Worm (Caenorhabditis elegans): ENCODE data around the gene F55A11.6.

Gene F55A11.6

DNA sequence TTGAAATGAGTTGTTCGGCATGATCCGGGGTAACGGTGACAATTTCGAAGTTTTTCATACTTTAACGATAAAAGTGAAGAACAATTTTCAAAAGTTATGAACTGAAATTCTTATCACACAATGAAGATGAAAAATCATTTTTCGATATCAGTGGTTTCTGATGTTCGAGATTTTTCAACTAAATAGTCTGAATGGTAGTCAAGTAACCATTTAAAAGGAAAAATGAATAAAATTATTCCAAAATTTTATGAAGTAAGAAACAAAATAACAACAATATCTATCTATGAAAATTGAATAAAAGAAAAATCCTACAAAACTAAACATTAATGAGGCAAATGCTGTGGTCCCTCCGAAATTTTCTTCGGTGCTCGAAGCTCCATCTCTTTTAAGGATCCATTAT, 49.0 kb downstream of the F55A11.6 start, which contains the start of gene D2023.4:
Gene D2023.4 (minus strand): TSS at position 101 of the 400 bp plus-strand sequence.
- peak; percentile 17; the same call in 1 of the 2 replicates for TF ChIP-seq lin-38 (GFP tag; IDR thresholded peaks at IDR 0.05)
- TF ChIP-seq ceh-44 (GFP tag; IDR thresholded peaks at IDR 0.05) = no peak
- 0 out of 2 replicates have a peak, but pooled peaks have one; percentile 9 for TF ChIP-seq Y48G9A.11 (GFP tag; IDR thresholded peaks at IDR 0.05)
- TF ChIP-seq lsy-2 (tag; optimal IDR thresholded peaks at IDR 0.05) = peak in 1 of 2 experiments; percentile 2
- peak; percentile 34 for TF ChIP-seq dmd-6 (GFP tag; IDR thresholded peaks at IDR 0.05)
- no peak for TF ChIP-seq daf-16 (GFP tag; optimal IDR thresholded peaks at IDR 0.05)
- peak; percentile 51 for TF ChIP-seq daf-16 (tag; optimal IDR thresholded peaks at IDR 0.05)

DNA sequence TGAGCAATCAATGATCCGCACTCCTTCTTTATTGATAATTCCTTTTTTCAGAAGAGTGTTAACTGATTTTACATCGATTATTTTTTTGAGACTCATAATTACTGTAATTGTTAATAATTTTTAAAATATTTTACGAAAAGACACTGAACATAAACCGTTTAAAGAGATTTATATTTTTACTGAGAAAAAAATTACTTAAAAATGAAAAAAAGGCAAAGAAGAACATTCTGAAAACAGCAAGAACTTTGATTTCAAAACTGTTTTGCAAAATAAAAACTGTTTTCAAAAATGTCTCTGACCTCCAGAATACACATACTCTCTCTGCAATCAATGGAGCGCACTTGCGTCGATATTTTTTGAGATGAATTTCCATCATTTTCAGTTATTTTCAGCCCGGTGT, 50.3 kb downstream of the F55A11.6 start, which contains the start of the genes mpst-1 and D2023.6:
Gene mpst-1 (minus strand): TSS at position 101 of the 400 bp plus-strand sequence.
Gene D2023.6 (plus strand): TSS at position 388 of the 400 bp plus-strand sequence.
- no peak for TF ChIP-seq fkh-10 (GFP tag; optimal IDR thresholded peaks at IDR 0.05)
- no peak for TF ChIP-seq nhr-48 (tag; optimal IDR thresholded peaks at IDR 0.05)
- TF ChIP-seq mes-2 (tag; optimal IDR thresholded peaks at IDR 0.05; ENCODE audit: poor library complexity, severe bottlenecking) = peak; percentile 47

DNA sequence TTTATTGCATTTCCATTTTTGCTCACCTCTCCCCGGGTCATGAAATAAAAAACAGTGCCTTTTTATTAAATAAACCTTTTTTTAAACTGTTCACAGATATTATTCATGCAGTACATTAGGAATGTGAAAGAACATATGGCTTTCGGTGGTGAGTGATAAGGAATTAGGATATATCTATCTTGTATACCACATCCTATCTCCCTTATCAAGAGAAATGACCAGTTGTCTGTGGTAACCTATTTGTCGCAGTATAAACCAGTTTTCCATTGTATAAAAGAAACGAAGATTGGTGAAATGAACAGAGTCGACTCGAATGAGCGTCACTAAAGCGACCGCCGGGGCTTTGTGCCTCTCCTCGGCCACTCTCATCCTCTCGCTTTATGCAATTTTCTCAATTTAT, 52.6 kb downstream of the F55A11.6 start, which contains the start of gene col-158:
Gene col-158 (plus strand): TSS at position 301 of the 400 bp plus-strand sequence.
- no peak for TF ChIP-seq D1046.2 (GFP tag; IDR thresholded peaks at IDR 0.05)
- peak in 1 of 2 experiments; percentile 78 for TF ChIP-seq unc-62 (GFP tag; optimal IDR thresholded peaks at IDR 0.05 in 1 of 2)
- TF ChIP-seq unc-62 (tag; optimal IDR thresholded peaks at IDR 0.05) = no peak
- TF ChIP-seq nhr-10 (tag; optimal IDR thresholded peaks at IDR 0.05) = no peak

Measured in whole organism, L4 larva.